Worm (Caenorhabditis elegans) whole organism, L3 larva: Measurements from ENCODE around the gene W02A2.8.

Experiments
- R02D3.7 ChIP-seq: fragments of 150-350 bp; optimal IDR thresholded peaks from 2 replicates; lab custom pipeline; 2014; ENCODE audit warnings: missing biosample characterization, missing genetic modification characterization
- ZK546.5 ChIP-seq: sonication (generic microtip); optimal IDR thresholded peaks from 2 replicates; lab custom pipeline; 2017; ENCODE audit warnings: missing biosample characterization, missing genetic modification characterization
- aly-2 ChIP-seq: fragments of 150-350 bp; optimal IDR thresholded peaks from 2 replicates; lab custom pipeline; 2014; ENCODE audit warnings: missing biosample characterization, missing genetic modification characterization
- ama-1 ChIP-seq: fragments of 150-350 bp; optimal IDR thresholded peaks from 2 replicates; lab custom pipeline; 2018
- ceh-16 ChIP-seq: sonication (generic microtip); optimal IDR thresholded peaks from 2 replicates; lab custom pipeline; 2017; ENCODE audit warnings: missing biosample characterization, missing genetic modification characterization
- ceh-28 ChIP-seq: fragments of 150-350 bp; optimal IDR thresholded peaks from 2 replicates; lab custom pipeline; 2014; ENCODE audit warnings: missing biosample characterization, missing genetic modification reagents, missing genetic modification characterization
- ceh-82 ChIP-seq: fragments of 150-350 bp; optimal IDR thresholded peaks from 2 replicates; lab custom pipeline; 2014; ENCODE audit warnings: missing biosample characterization, missing genetic modification characterization
- ceh-9 ChIP-seq: sonication (generic microtip); optimal IDR thresholded peaks from 2 replicates; lab custom pipeline; 2018; ENCODE audit warnings: missing biosample characterization, missing genetic modification characterization
- daf-12 ChIP-seq: fragments of 150-350 bp; optimal IDR thresholded peaks from 2 replicates; lab custom pipeline; 2014; ENCODE audit warnings: missing biosample characterization, missing genetic modification reagents, missing genetic modification characterization
- egl-27 ChIP-seq: sonication (generic microtip); optimal IDR thresholded peaks from 4 replicates; lab custom pipeline; 2017; ENCODE audit warnings: missing biosample characterization, missing genetic modification reagents, missing genetic modification characterization
- egl-5 ChIP-seq: fragments of 150-350 bp; optimal IDR thresholded peaks from 2 replicates; lab custom pipeline; 2017; ENCODE audit warnings: missing biosample characterization, missing genetic modification reagents, missing genetic modification characterization, inconsistent platforms
- elt-1 ChIP-seq: fragments of 150-350 bp; optimal IDR thresholded peaks from 2 replicates; lab custom pipeline; 2014; ENCODE audit warnings: missing biosample characterization, missing genetic modification characterization
- elt-2 ChIP-seq: sonication (generic microtip); optimal IDR thresholded peaks from 2 replicates; lab custom pipeline; 2016; ENCODE audit warnings: missing genetic modification reagents, mild to moderate bottlenecking, missing genetic modification characterization, missing compliant biosample characterization
- elt-3 ChIP-seq, 3 experiments: fragments of 150-350 bp in 1 of 3; sonication (generic microtip) in 2 of 3; optimal IDR thresholded peaks; 2 replicates in 2 of 3; 4 replicates in 1 of 3; lab custom pipeline; 2014 to 2017; ENCODE audit warnings: missing biosample characterization in 3 of 3, missing genetic modification characterization in 3 of 3
- eor-1 ChIP-seq, 2 experiments: fragments of 150-350 bp; optimal IDR thresholded peaks; 2 replicates each; lab custom pipeline; 2014 to 2018; ENCODE audit warnings: missing biosample characterization in 2 of 2, missing genetic modification characterization in 2 of 2
- fkh-10 ChIP-seq: sonication (generic microtip); optimal IDR thresholded peaks from 2 replicates; lab custom pipeline; 2017; ENCODE audit warnings: missing biosample characterization, missing genetic modification reagents, missing genetic modification characterization
- fkh-2 ChIP-seq: fragments of 150-350 bp; optimal IDR thresholded peaks from 2 replicates; lab custom pipeline; 2014; ENCODE audit warnings: missing biosample characterization, missing genetic modification reagents, missing genetic modification characterization
- fos-1 ChIP-seq: fragments of 150-350 bp; optimal IDR thresholded peaks from 2 replicates; lab custom pipeline; 2014; ENCODE audit warnings: missing biosample characterization, missing genetic modification characterization
- hmg-11 ChIP-seq: sonication (generic microtip); optimal IDR thresholded peaks from 2 replicates; lab custom pipeline; 2016; ENCODE audit warnings: missing genetic modification characterization, missing compliant biosample characterization
- jun-1 ChIP-seq: fragments of 150-350 bp; optimal IDR thresholded peaks from 2 replicates; lab custom pipeline; 2014; ENCODE audit warnings: missing biosample characterization, missing genetic modification reagents, missing genetic modification characterization
- lin-15B ChIP-seq: fragments of 150-350 bp; optimal IDR thresholded peaks from 2 replicates; lab custom pipeline; 2014; ENCODE audit warnings: missing biosample characterization, missing genetic modification characterization
- lin-39 ChIP-seq: fragments of 150-350 bp; optimal IDR thresholded peaks from 2 replicates; lab custom pipeline; 2018; ENCODE audit warnings: missing biosample characterization, missing genetic modification reagents, missing genetic modification characterization
- lsy-12 ChIP-seq: sonication (generic microtip); optimal IDR thresholded peaks from 2 replicates; lab custom pipeline; 2016; ENCODE audit warnings: mild to moderate bottlenecking, missing genetic modification characterization, missing compliant biosample characterization
- mdl-1 ChIP-seq: fragments of 150-350 bp; optimal IDR thresholded peaks from 2 replicates; lab custom pipeline; 2014; ENCODE audit warnings: missing biosample characterization, missing genetic modification characterization
- mml-1 ChIP-seq: fragments of 150-350 bp; sonication (generic microtip); optimal IDR thresholded peaks from 3 replicates; lab custom pipeline; 2014; ENCODE audit warnings: missing biosample characterization, missing genetic modification characterization
- nfya-1 ChIP-seq: sonication (generic microtip); optimal IDR thresholded peaks from 2 replicates; lab custom pipeline; 2017; ENCODE audit warnings: missing genetic modification characterization, mild to moderate bottlenecking, missing compliant biosample characterization, antibody characterized with exemption, moderate library complexity; ENCODE audit not compliant: insufficient read depth
- nhr-11 ChIP-seq: fragments of 150-350 bp; optimal IDR thresholded peaks from 2 replicates; lab custom pipeline; 2014; ENCODE audit warnings: missing biosample characterization, missing genetic modification characterization
- nhr-12 ChIP-seq: fragments of 150-350 bp; optimal IDR thresholded peaks from 2 replicates; lab custom pipeline; 2014; ENCODE audit warnings: missing biosample characterization, missing genetic modification characterization
- nhr-23 ChIP-seq: fragments of 150-350 bp; optimal IDR thresholded peaks from 2 replicates; lab custom pipeline; 2014; ENCODE audit warnings: missing biosample characterization, missing genetic modification reagents, missing genetic modification characterization
- nhr-237 ChIP-seq: fragments of 150-350 bp; optimal IDR thresholded peaks from 2 replicates; lab custom pipeline; 2014; ENCODE audit warnings: missing biosample characterization, missing genetic modification characterization
- nhr-25 ChIP-seq: sonication (generic microtip); optimal IDR thresholded peaks from 2 replicates; lab custom pipeline; 2017; ENCODE audit warnings: missing biosample characterization, missing genetic modification characterization
- nhr-28 ChIP-seq: fragments of 150-350 bp; optimal IDR thresholded peaks from 2 replicates; lab custom pipeline; 2014; ENCODE audit warnings: missing biosample characterization, missing genetic modification characterization
- nhr-43 ChIP-seq: sonication (generic microtip); optimal IDR thresholded peaks from 2 replicates; lab custom pipeline; 2016; ENCODE audit warnings: mild to moderate bottlenecking, missing genetic modification characterization, missing compliant biosample characterization; ENCODE audit not compliant: poor library complexity, severe bottlenecking
- nhr-67 ChIP-seq: fragments of 150-350 bp; optimal IDR thresholded peaks from 2 replicates; lab custom pipeline; 2014; ENCODE audit warnings: missing biosample characterization, missing genetic modification characterization
- nhr-76 ChIP-seq: fragments of 150-350 bp; sonication (generic microtip); optimal IDR thresholded peaks from 5 replicates; lab custom pipeline; 2014; ENCODE audit warnings: missing biosample characterization, missing genetic modification characterization
- nhr-77 ChIP-seq: fragments of 150-350 bp; optimal IDR thresholded peaks from 2 replicates; lab custom pipeline; 2014; ENCODE audit warnings: missing biosample characterization, missing genetic modification characterization
- pha-4 ChIP-seq: fragments of 150-350 bp; optimal IDR thresholded peaks from 2 replicates; lab custom pipeline; 2014; ENCODE audit warnings: missing biosample characterization, missing genetic modification reagents, missing genetic modification characterization
- pqm-1 ChIP-seq: fragments of 150-350 bp; optimal IDR thresholded peaks from 2 replicates; lab custom pipeline; 2017; ENCODE audit warnings: missing biosample characterization, missing genetic modification characterization, inconsistent platforms
- sea-2 ChIP-seq: fragments of 150-350 bp; sonication (generic microtip); optimal IDR thresholded peaks from 4 replicates; lab custom pipeline; 2014; ENCODE audit warnings: missing biosample characterization, missing genetic modification reagents, missing genetic modification characterization
- skn-1 ChIP-seq: fragments of 150-350 bp; optimal IDR thresholded peaks from 2 replicates; lab custom pipeline; 2014; ENCODE audit warnings: missing biosample characterization, missing genetic modification characterization
- snpc-4 ChIP-seq: fragments of 150-350 bp; optimal IDR thresholded peaks from 2 replicates; lab custom pipeline; 2014; ENCODE audit warnings: missing biosample characterization, missing genetic modification characterization
- tbx-2 ChIP-seq: sonication (generic microtip); optimal IDR thresholded peaks from 2 replicates; lab custom pipeline; 2016; ENCODE audit warnings: mild to moderate bottlenecking, missing genetic modification characterization, missing compliant biosample characterization
- unc-39 ChIP-seq: sonication (generic microtip); optimal IDR thresholded peaks from 4 replicates; lab custom pipeline; 2017; ENCODE audit warnings: missing biosample characterization, missing genetic modification characterization
- unc-62 ChIP-seq: fragments of 150-350 bp; sonication (generic microtip); optimal IDR thresholded peaks from 4 replicates; lab custom pipeline; 2014; ENCODE audit warnings: missing biosample characterization, missing genetic modification reagents, missing genetic modification characterization
- zag-1 ChIP-seq: fragments of 150-350 bp; optimal IDR thresholded peaks from 2 replicates; lab custom pipeline; 2014; ENCODE audit warnings: missing biosample characterization, missing genetic modification characterization
- ztf-11 ChIP-seq: fragments of 150-350 bp; optimal IDR thresholded peaks from 2 replicates; lab custom pipeline; 2014; ENCODE audit warnings: missing biosample characterization, missing genetic modification characterization
- ztf-4 ChIP-seq: fragments of 150-350 bp; optimal IDR thresholded peaks from 2 replicates; lab custom pipeline; 2014; ENCODE audit warnings: missing biosample characterization, missing genetic modification characterization

The W02A2.8 gene

ce11 chrIV:13319886-13320650 lies 38.3 kb downstream of the W02A2.8 start:
- TF ChIP-seq tbx-2 (tag; lab: Kevin White, UChicago) (no peak), ceh-16 (tag; lab: Kevin White, UChicago) (no peak), hmg-11 (no peak), ceh-28 (tag; lab: Kevin White, UChicago) (peak; percentile 91), pha-4 (tag; lab: Kevin White, UChicago) (no peak), fkh-10 (GFP tag; lab: Kevin White, UChicago) (no peak)

- no peak for TF ChIP-seq lin-15B (tag; lab: Kevin White, UChicago)
- no peak for TF ChIP-seq aly-2
- peak; percentile 27 for TF ChIP-seq lsy-12 (tag; lab: Kevin White, UChicago)
- TF ChIP-seq egl-5 (tag; lab: Kevin White, UChicago): no peak
- no peak for TF ChIP-seq ZK546.5 (tag; lab: Kevin White, UChicago)
- no peak for TF ChIP-seq hmg-11
- TF ChIP-seq snpc-4: no peak
- peak; percentile 33 for TF ChIP-seq skn-1 (tag; lab: Kevin White, UChicago)
- no peak for TF ChIP-seq mdl-1 (tag; lab: Kevin White, UChicago)
- TF ChIP-seq unc-62 (GFP tag; lab: Kevin White, UChicago): no peak
- no peak for TF ChIP-seq fkh-2 (tag; lab: Kevin White, UChicago)
- TF ChIP-seq nhr-12: no peak
- TF ChIP-seq nhr-23 (tag; lab: Kevin White, UChicago): peak; percentile 72
- TF ChIP-seq eor-1 (tag; optimal IDR thresholded peaks at IDR 0.05; lab: Kevin White, UChicago): no peak
- TF ChIP-seq ceh-9 (tag; lab: Kevin White, UChicago): no peak
- no peak for TF ChIP-seq ceh-82 (tag; lab: Kevin White, UChicago)
- TF ChIP-seq nhr-76: peak; percentile 86
- peak; percentile 20 for TF ChIP-seq nhr-25
- no peak for TF ChIP-seq tbx-2 (tag; lab: Kevin White, UChicago)
- TF ChIP-seq fkh-10 (GFP tag; lab: Kevin White, UChicago): no peak
- peak; percentile 57 for TF ChIP-seq fos-1
- no peak for TF ChIP-seq egl-27 (tag; lab: Kevin White, UChicago)
- no peak for TF ChIP-seq unc-39 (tag; lab: Kevin White, UChicago)
- TF ChIP-seq daf-12 (tag; lab: Kevin White, UChicago): no peak
- no peak for TF ChIP-seq ztf-11 (tag; lab: Kevin White, UChicago)
- TF ChIP-seq pha-4 (tag; lab: Kevin White, UChicago): peak; percentile 68
- TF ChIP-seq ztf-4 (tag; lab: Kevin White, UChicago): no peak
- no peak for TF ChIP-seq lin-39 (tag; lab: Kevin White, UChicago)
- peak; percentile 14 for TF ChIP-seq nfya-1 (tag; lab: Kevin White, UChicago)
- TF ChIP-seq elt-2: peak; percentile 98
- TF ChIP-seq R02D3.7 (tag; lab: Kevin White, UChicago): peak; percentile 20
- no peak for TF ChIP-seq nhr-77 (tag; lab: Kevin White, UChicago)
- TF ChIP-seq sea-2 (GFP tag; lab: Kevin White, UChicago): no peak
- peak; percentile 71 for TF ChIP-seq jun-1 (tag; lab: Kevin White, UChicago)
- peak; percentile 98 for TF ChIP-seq pqm-1 (tag; lab: Kevin White, UChicago)
- no peak for TF ChIP-seq ceh-16 (tag; lab: Kevin White, UChicago)
- TF ChIP-seq elt-3 (tag; optimal IDR thresholded peaks at IDR 0.05; lab: Kevin White, UChicago): peak; percentile 36 to 77 (median 50)
- no peak for TF ChIP-seq mml-1 (tag; lab: Kevin White, UChicago)
- TF ChIP-seq nhr-28 (tag; lab: Kevin White, UChicago): no peak
- no peak for TF ChIP-seq nhr-237 (tag; lab: Kevin White, UChicago)
- peak; percentile 83 for TF ChIP-seq nhr-43 (tag; lab: Kevin White, UChicago)
- TF ChIP-seq zag-1: no peak
- no peak for TF ChIP-seq nhr-67 (tag; lab: Kevin White, UChicago)
- no peak for TF ChIP-seq elt-1 (tag; lab: Kevin White, UChicago)
- peak; percentile 13 for TF ChIP-seq nhr-11 (tag; lab: Kevin White, UChicago)
- no peak for TF ChIP-seq ama-1 (lab: Kevin White, UChicago)
- TF ChIP-seq ceh-28 (tag; lab: Kevin White, UChicago): peak; percentile 61
- TF ChIP-seq, all 47 proteins: peak for 16
Measured at ce11 chrIV:13318773-13319172, 39.6 kb downstream of the W02A2.8 start.
